Worm (Caenorhabditis elegans) whole organism, mixed stage, embryonic: Measurements from ENCODE around the gene vab-1.

Experiments
- lin-13 ChIP-seq: fragments of 150-350 bp; optimal IDR thresholded peaks from 2 replicates; lab custom pipeline; 2014; ENCODE audit warnings: missing biosample characterization, missing genetic modification characterization
- unc-62 ChIP-seq: fragments of 150-350 bp; optimal IDR thresholded peaks from 2 replicates; lab custom pipeline; 2014; ENCODE audit warnings: missing biosample characterization, missing genetic modification reagents, missing genetic modification characterization
- ztf-11 ChIP-seq: fragments of 150-350 bp; optimal IDR thresholded peaks from 2 replicates; lab custom pipeline; 2014; ENCODE audit warnings: missing biosample characterization, missing genetic modification characterization

DNA sequence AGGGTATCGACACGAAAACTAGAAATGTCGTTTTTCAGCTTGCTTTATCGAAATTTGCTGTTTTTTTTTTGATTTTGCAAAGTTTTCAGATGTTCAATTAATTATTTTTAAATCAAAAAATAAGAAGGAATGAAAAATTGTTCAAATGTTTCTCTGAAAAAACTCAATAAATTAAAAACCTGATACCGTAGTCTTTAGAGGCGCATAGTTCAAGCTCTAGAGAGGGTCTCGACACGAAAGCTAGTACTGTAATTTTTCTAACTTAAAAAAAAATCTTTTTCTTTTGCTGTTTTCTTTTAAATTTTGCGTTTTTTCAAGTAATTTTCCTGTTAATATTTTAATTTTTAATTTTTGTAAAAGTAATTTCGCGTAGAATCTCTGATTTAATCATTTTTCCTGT is 5.6 kb upstream of the vab-1 start:
- TF ChIP-seq lin-13 (tag; lab: Kevin White, UChicago) (no peak), unc-62 (GFP tag; lab: Kevin White, UChicago) (no peak), ztf-11 (tag; lab: Kevin White, UChicago) (no peak)
